Fruit fly (Drosophila melanogaster) whole organism, embryonic: Measurements from ENCODE around the gene Arp3.
A peak's percentile ranks its signal among the peaks of the same experiment; 100 is the strongest.

ENCODE experiments used
- Atf6 ChIP-seq: fragments of 200-800 bp; sonication (Bioruptor generic); IDR thresholded peaks from 2 replicates; pipeline ENCODE4 v1.3.6; 2022; ENCODE audit warnings: missing biosample characterization, missing genetic modification characterization
- CG10366 ChIP-seq: fragments of 200-800 bp; sonication (Bioruptor generic); IDR thresholded peaks from 2 replicates; pipeline ENCODE4 v1.3.6; 2022; ENCODE audit warnings: missing biosample characterization, missing genetic modification characterization
- CG12299 ChIP-seq: fragments of 200-800 bp; sonication (Bioruptor generic); optimal IDR thresholded peaks from 2 replicates; lab custom pipeline; 2018; ENCODE audit warnings: missing biosample characterization, mild to moderate bottlenecking, missing genetic modification characterization
- CG12942 ChIP-seq: fragments of 200-800 bp; sonication (Bioruptor generic); optimal IDR thresholded peaks from 3 replicates; lab custom pipeline; 2016; ENCODE audit warnings: missing biosample characterization, missing genetic modification characterization
- CG16863 ChIP-seq: fragments of 200-800 bp; sonication (Bioruptor generic); optimal IDR thresholded peaks from 3 replicates; lab custom pipeline; 2016; ENCODE audit warnings: missing biosample characterization, missing genetic modification characterization
- CG17912 ChIP-seq: fragments of 200-800 bp; sonication (Bioruptor generic); optimal IDR thresholded peaks from 2 replicates; lab custom pipeline; 2018; ENCODE audit warnings: missing biosample characterization, mild to moderate bottlenecking, missing genetic modification characterization
- CG1792 ChIP-seq: fragments of 200-800 bp; sonication (Bioruptor generic); optimal IDR thresholded peaks from 2 replicates; lab custom pipeline; 2016; ENCODE audit warnings: missing biosample characterization, missing genetic modification characterization
- CG18619 ChIP-seq: fragments of 200-800 bp; sonication (Bioruptor generic); optimal IDR thresholded peaks from 3 replicates; lab custom pipeline; 2017; ENCODE audit warnings: missing biosample characterization, mild to moderate bottlenecking, missing genetic modification characterization
- CG3065 ChIP-seq: fragments of 200-800 bp; sonication (Bioruptor generic); optimal IDR thresholded peaks from 2 replicates; lab custom pipeline; 2016; ENCODE audit warnings: missing biosample characterization, missing genetic modification characterization
- CG32532 ChIP-seq: fragments of 200-800 bp; sonication (Bioruptor generic); IDR thresholded peaks from 2 replicates; pipeline ENCODE4 v1.3.6; 2022; ENCODE audit warnings: missing biosample characterization, missing genetic modification characterization
- CG32767 ChIP-seq: fragments of 200-800 bp; sonication (Bioruptor generic); IDR thresholded peaks from 2 replicates; pipeline ENCODE4 v1.3.6; 2022; ENCODE audit warnings: missing biosample characterization, missing genetic modification characterization
- CG33557 ChIP-seq: fragments of 200-800 bp; sonication (Bioruptor generic); optimal IDR thresholded peaks from 2 replicates; lab custom pipeline; 2019; ENCODE audit warnings: missing biosample characterization, mild to moderate bottlenecking, missing genetic modification characterization, moderate library complexity
- CG3995 ChIP-seq: fragments of 200-800 bp; sonication (Bioruptor generic); optimal IDR thresholded peaks from 3 replicates; lab custom pipeline; 2016; ENCODE audit warnings: missing biosample characterization, missing genetic modification characterization
- CG4282 ChIP-seq: fragments of 200-800 bp; sonication (Bioruptor generic); optimal IDR thresholded peaks from 2 replicates; lab custom pipeline; 2016; ENCODE audit warnings: missing biosample characterization, missing genetic modification characterization
- CG4424 ChIP-seq: fragments of 200-800 bp; sonication (Bioruptor generic); optimal IDR thresholded peaks from 3 replicates; lab custom pipeline; 2016; ENCODE audit warnings: missing biosample characterization, missing genetic modification characterization
- CG4820 ChIP-seq: fragments of 200-800 bp; sonication (Bioruptor generic); optimal IDR thresholded peaks from 3 replicates; lab custom pipeline; 2016; ENCODE audit warnings: missing biosample characterization, missing genetic modification characterization
- CG5953 ChIP-seq: fragments of 200-800 bp; sonication (Bioruptor generic); IDR thresholded peaks from 2 replicates; pipeline ENCODE4 v1.3.6; 2022; ENCODE audit warnings: missing biosample characterization, missing genetic modification characterization
- CG6272 ChIP-seq: fragments of 200-800 bp; sonication (Bioruptor generic); IDR thresholded peaks from 2 replicates; pipeline ENCODE4 v1.3.6; 2022; ENCODE audit warnings: missing biosample characterization, missing genetic modification characterization
- CG7745 ChIP-seq: fragments of 200-800 bp; sonication (Bioruptor generic); optimal IDR thresholded peaks from 2 replicates; lab custom pipeline; 2018; ENCODE audit warnings: missing biosample characterization, mild to moderate bottlenecking, missing genetic modification characterization, moderate library complexity
- CG8359 ChIP-seq: fragments of 200-800 bp; sonication (Bioruptor generic); optimal IDR thresholded peaks from 2 replicates; lab custom pipeline; 2017; ENCODE audit warnings: missing biosample characterization, mild to moderate bottlenecking, missing genetic modification characterization, borderline replicate concordance
- CG9437 ChIP-seq: fragments of 200-800 bp; sonication (Bioruptor generic); optimal IDR thresholded peaks from 2 replicates; lab custom pipeline; 2018; ENCODE audit warnings: missing biosample characterization, mild to moderate bottlenecking, missing genetic modification characterization
- D ChIP-seq, 2 experiments: fragments of 200-800 bp in 1 of 2; fragments of >200 bp in 1 of 2; sonication (Bioruptor generic) in 1 of 2; optimal IDR thresholded peaks; 2 replicates in 1 of 2; 3 replicates in 1 of 2; lab custom pipeline; 2017; ENCODE audit warnings: mild to moderate bottlenecking in 1 of 2, missing biosample characterization in 1 of 2, missing genetic modification characterization in 1 of 2, missing genetic modification reagents in 1 of 2
- HLH3B ChIP-seq: fragments of 200-800 bp; sonication (Bioruptor generic); IDR thresholded peaks from 2 replicates; pipeline ENCODE4 v1.3.6; 2022; ENCODE audit warnings: missing biosample characterization, missing genetic modification characterization
- HLHmδ ChIP-seq: fragments of 200-800 bp; sonication (Bioruptor generic); optimal IDR thresholded peaks from 2 replicates; lab custom pipeline; 2018; ENCODE audit warnings: missing biosample characterization, mild to moderate bottlenecking, missing genetic modification characterization, moderate library complexity
- HmgZ ChIP-seq: fragments of 200-800 bp; sonication (Bioruptor generic); optimal IDR thresholded peaks from 2 replicates; lab custom pipeline; 2018; ENCODE audit warnings: missing biosample characterization, mild to moderate bottlenecking, missing genetic modification characterization
- Mes4 ChIP-seq: fragments of 200-800 bp; sonication (Bioruptor generic); optimal IDR thresholded peaks from 2 replicates; lab custom pipeline; 2016; ENCODE audit warnings: missing biosample characterization, missing genetic modification characterization
- NC2α ChIP-seq: fragments of 200-800 bp; sonication (Bioruptor generic); optimal IDR thresholded peaks from 2 replicates; lab custom pipeline; 2016; ENCODE audit warnings: missing biosample characterization, missing genetic modification characterization
- Optix ChIP-seq: fragments of 200-800 bp; sonication (Bioruptor generic); IDR thresholded peaks from 3 replicates; pipeline ENCODE4 v1.3.6; 2022; ENCODE audit warnings: missing biosample characterization, missing genetic modification characterization
- Poxn ChIP-seq: fragments of 200-800 bp; sonication (Bioruptor generic); IDR thresholded peaks from 2 replicates; pipeline ENCODE4 v1.3.6; 2022; ENCODE audit warnings: missing biosample characterization, missing genetic modification characterization
- Sry-δ ChIP-seq: fragments of 200-800 bp; sonication (Bioruptor generic); optimal IDR thresholded peaks from 2 replicates; lab custom pipeline; 2016; ENCODE audit warnings: missing biosample characterization, missing genetic modification characterization
- Ssrp ChIP-seq: fragments of 200-800 bp; sonication (Bioruptor generic); optimal IDR thresholded peaks from 2 replicates; lab custom pipeline; 2018; ENCODE audit warnings: missing biosample characterization, mild to moderate bottlenecking, missing genetic modification characterization, moderate library complexity
- Xrp1 ChIP-seq: fragments of 200-800 bp; sonication (Bioruptor generic); IDR thresholded peaks from 2 replicates; pipeline ENCODE4 v1.3.6; 2022; ENCODE audit warnings: missing biosample characterization, missing genetic modification characterization
- ash1 ChIP-seq: fragments of 200-800 bp; sonication (Bioruptor generic); optimal IDR thresholded peaks from 2 replicates; lab custom pipeline; 2018; ENCODE audit warnings: missing biosample characterization, mild to moderate bottlenecking, missing genetic modification characterization
- chif ChIP-seq, 2 experiments: fragments of 200-800 bp; sonication (Bioruptor generic); optimal IDR thresholded peaks; 3 replicates each; lab custom pipeline; 2016; ENCODE audit warnings: missing biosample characterization in 2 of 2, missing genetic modification characterization in 2 of 2
- corto ChIP-seq: fragments of 200-800 bp; sonication (Bioruptor generic); optimal IDR thresholded peaks from 2 replicates; lab custom pipeline; 2016; ENCODE audit warnings: missing biosample characterization, mild to moderate bottlenecking, missing genetic modification characterization, moderate library complexity
- crp ChIP-seq, 2 experiments: fragments of 200-800 bp; sonication (Bioruptor generic); optimal IDR thresholded peaks; 2 replicates in 1 of 2; 3 replicates in 1 of 2; lab custom pipeline; 2017; ENCODE audit warnings: missing biosample characterization in 2 of 2, missing genetic modification characterization in 2 of 2, mild to moderate bottlenecking in 1 of 2, moderate library complexity in 1 of 2
- cwo ChIP-seq: fragments of 200-800 bp; sonication (Bioruptor generic); optimal IDR thresholded peaks from 3 replicates; lab custom pipeline; 2017; ENCODE audit warnings: missing biosample characterization, missing genetic modification characterization, mild to moderate bottlenecking, moderate library complexity, missing genetic modification reagents
- da ChIP-seq: fragments of 200-800 bp; sonication (Bioruptor generic); optimal IDR thresholded peaks from 2 replicates; lab custom pipeline; 2016; ENCODE audit warnings: missing biosample characterization, missing genetic modification characterization
- eyg ChIP-seq: fragments of 200-800 bp; sonication (Bioruptor generic); optimal IDR thresholded peaks from 3 replicates; lab custom pipeline; 2016; ENCODE audit warnings: missing biosample characterization, missing genetic modification characterization
- fru ChIP-seq: fragments of >200 bp; optimal IDR thresholded peaks from 2 replicates; lab custom pipeline; 2017
- kah ChIP-seq: fragments of 200-800 bp; sonication (Bioruptor generic); optimal IDR thresholded peaks from 2 replicates; lab custom pipeline; 2018; ENCODE audit warnings: missing biosample characterization, mild to moderate bottlenecking, missing genetic modification characterization
- lov ChIP-seq, 2 experiments: fragments of 200-800 bp in 1 of 2; fragments of >200 bp in 1 of 2; sonication (Bioruptor generic) in 1 of 2; IDR thresholded peaks in 1 of 2; optimal IDR thresholded peaks in 1 of 2; 2 replicates in 1 of 2; 3 replicates in 1 of 2; pipeline versions ENCODE4 v1.3.6 to Lab custom; 2017 to 2022; ENCODE audit warnings: missing biosample characterization in 1 of 2, missing genetic modification characterization in 1 of 2
- luna ChIP-seq: fragments of 200-800 bp; sonication (Bioruptor generic); optimal IDR thresholded peaks from 2 replicates; lab custom pipeline; 2016; ENCODE audit warnings: missing biosample characterization, missing genetic modification characterization
- nerfin-1 ChIP-seq: fragments of 200-800 bp; sonication (Bioruptor generic); optimal IDR thresholded peaks from 3 replicates; lab custom pipeline; 2019; ENCODE audit warnings: missing biosample characterization, mild to moderate bottlenecking, missing genetic modification characterization, moderate library complexity
- prd ChIP-seq, 3 experiments: fragments of >200 bp in 2 of 3; fragments of 200-800 bp in 1 of 3; sonication (Bioruptor generic) in 1 of 3; optimal IDR thresholded peaks in 2 of 3; IDR thresholded peaks in 1 of 3; 2 replicates in 2 of 3; 3 replicates in 1 of 3; pipeline versions ENCODE4 v1.3.6 to Lab custom; 2017 to 2022; ENCODE audit warnings: missing biosample characterization in 1 of 3, missing genetic modification characterization in 1 of 3
- sens ChIP-seq: fragments of 200-800 bp; sonication (Bioruptor generic); peaks from one replicate; lab custom pipeline; 2016; ENCODE audit warnings: missing biosample characterization, missing genetic modification characterization
- so ChIP-seq: fragments of 200-800 bp; sonication (Bioruptor generic); IDR thresholded peaks from 3 replicates; pipeline ENCODE4 v1.3.6; 2022; ENCODE audit warnings: missing biosample characterization, missing genetic modification characterization
- tna ChIP-seq: fragments of 200-800 bp; sonication (Bioruptor generic); IDR thresholded peaks from 2 replicates; pipeline ENCODE4 v1.3.6; 2022; ENCODE audit warnings: missing biosample characterization, missing genetic modification characterization; ENCODE audit not compliant: partially characterized antibody

Gene Arp3

dm6 chr3L:8153206-8153996, 37.7 kb upstream of the Arp3 start (continued):
- TF ChIP-seq kah: peak; percentile 46
- TF ChIP-seq CG32767: peak; percentile 55; the same call in 1 of the 2 replicates
- peak; percentile 43 for TF ChIP-seq CG9437 (GFP tag; lab: Kevin White, UChicago)
- peak; percentile 67 for TF ChIP-seq CG10366 (GFP tag; lab: Robert Waterston, UW)
- peak; percentile 33 for TF ChIP-seq CG12942 (GFP tag; lab: Kevin White, UChicago)
- no peak for TF ChIP-seq CG8359 (GFP tag; lab: Kevin White, UChicago)
- no peak for TF ChIP-seq fru (lab: Kevin White, UChicago)
- TF ChIP-seq D (optimal IDR thresholded peaks at IDR 0.05; lab: Kevin White, UChicago): no peak
- peak; percentile 30 for TF ChIP-seq D (GFP tag; optimal IDR thresholded peaks at IDR 0.05; lab: Kevin White, UChicago)
- TF ChIP-seq CG3995 (GFP tag; lab: Kevin White, UChicago): no peak
- TF ChIP-seq Atf6 (GFP tag; lab: Robert Waterston, UW): no peak
- no peak for TF ChIP-seq CG17912 (GFP tag; lab: Kevin White, UChicago)
- TF ChIP-seq CG6272: no peak
- no peak for TF ChIP-seq da
- TF ChIP-seq cwo (GFP tag; lab: Kevin White, UChicago): peak; percentile 7
- TF ChIP-seq tna: no peak
- peak; percentile 65; the same call in 1 of the 3 replicates for TF ChIP-seq so (GFP tag; lab: Robert Waterston, UW)
- TF ChIP-seq Poxn (GFP tag; lab: Robert Waterston, UW): no peak
- peak; percentile 37 for TF ChIP-seq CG16863 (GFP tag; lab: Kevin White, UChicago)
- no peak for TF ChIP-seq ash1 (GFP tag; lab: Kevin White, UChicago)
- no peak for TF ChIP-seq lov (optimal IDR thresholded peaks at IDR 0.05; lab: Kevin White, UChicago)
- peak; percentile 73; the same call in 1 of the 3 replicates for TF ChIP-seq lov (GFP tag; IDR thresholded peaks at IDR 0.05; lab: Robert Waterston, UW)
- TF ChIP-seq CG7745 (tag; lab: Kevin White, UChicago): no peak
- peak; percentile 61 for TF ChIP-seq CG4424
- TF ChIP-seq CG1792 (GFP tag; lab: Kevin White, UChicago): no peak
- TF ChIP-seq Optix (GFP tag; lab: Robert Waterston, UW): peak; percentile 60; the same call in 2 of the 3 replicates
- no peak for TF ChIP-seq corto (GFP tag; lab: Kevin White, UChicago)
- TF ChIP-seq CG4820 (GFP tag; lab: Kevin White, UChicago): peak; percentile 56
- TF ChIP-seq CG18619: peak; percentile 30
- peak; percentile 92 for TF ChIP-seq sens (GFP tag; lab: Kevin White, UChicago)
- TF ChIP-seq CG33557 (GFP tag; lab: Kevin White, UChicago): no peak
- peak; percentile 7 for TF ChIP-seq Sry-δ (GFP tag; lab: Kevin White, UChicago)
- no peak for TF ChIP-seq luna (GFP tag; lab: Kevin White, UChicago)
- TF ChIP-seq crp (GFP tag; optimal IDR thresholded peaks at IDR 0.05; lab: Kevin White, UChicago): peak in 1 of 2 experiments; percentile 3
- TF ChIP-seq CG4282 (GFP tag; lab: Kevin White, UChicago): no peak
- peak; percentile 10 for TF ChIP-seq NC2α
- TF ChIP-seq nerfin-1 (tag; lab: Kevin White, UChicago): peak; percentile 20
- peak in 1 of 2 experiments; percentile 50 for TF ChIP-seq chif (GFP tag; optimal IDR thresholded peaks at IDR 0.05; lab: Kevin White, UChicago)
- no peak for TF ChIP-seq CG3065 (GFP tag; lab: Kevin White, UChicago)
- TF ChIP-seq CG32532 (GFP tag; lab: Robert Waterston, UW): no peak
- TF ChIP-seq prd (optimal IDR thresholded peaks at IDR 0.05; lab: Kevin White, UChicago): no peak
- TF ChIP-seq prd (GFP tag; IDR thresholded peaks at IDR 0.05; lab: Robert Waterston, UW): peak; percentile 68; the same call in 1 of the 3 replicates
- peak; percentile 34 for TF ChIP-seq Mes4 (GFP tag; lab: Kevin White, UChicago)
- peak; percentile 52; the same call in 1 of the 2 replicates for TF ChIP-seq CG5953 (GFP tag; lab: Robert Waterston, UW)
- TF ChIP-seq Ssrp: peak; percentile 56
- TF ChIP-seq HLH3B: peak; percentile 71
- TF ChIP-seq Xrp1 (GFP tag; lab: Robert Waterston, UW): peak; percentile 47; the same call in 1 of the 2 replicates
- TF ChIP-seq eyg (GFP tag; lab: Kevin White, UChicago): no peak
- TF ChIP-seq CG12299 (tag; lab: Kevin White, UChicago): no peak
- no peak for TF ChIP-seq HLHmδ (GFP tag; lab: Kevin White, UChicago)
- no peak for TF ChIP-seq HmgZ (tag; lab: Kevin White, UChicago)
